Fruit fly (Drosophila melanogaster) ovary, adult (tissue): ENCODE data around the gene CG42823.

Experiments used
- CG17801 ChIP-seq: fragments of 200-800 bp; optimal IDR thresholded peaks from 2 replicates; lab custom pipeline; 2019; ENCODE audit warnings: missing biosample characterization, mild to moderate bottlenecking, missing genetic modification characterization, moderate library complexity; ENCODE audit not compliant: partially characterized antibody

The CG42823 gene

dm6 chr3R:17379051-17379450, 25.9 kb downstream of the CG42823 start:
- TF ChIP-seq CG17801 = no peak

DNA sequence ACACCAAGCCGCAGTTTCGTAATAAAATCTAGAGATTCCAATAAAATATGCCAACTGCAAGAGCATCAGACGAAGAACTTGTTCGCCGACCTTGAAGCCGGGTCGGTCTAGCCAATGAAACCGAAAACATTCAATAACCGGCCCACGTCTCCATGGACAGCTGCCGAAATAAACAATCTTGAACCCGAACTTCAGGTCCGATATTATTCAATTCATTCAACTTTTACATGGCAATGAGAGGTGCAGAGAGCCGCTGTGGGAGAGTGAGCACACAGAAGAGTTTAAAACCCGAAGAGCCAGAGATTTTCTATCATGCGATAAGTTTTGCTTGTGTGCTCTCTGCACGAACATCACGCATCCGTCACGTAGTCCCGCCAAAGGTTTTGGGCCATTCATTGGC, 27.4 kb downstream of the CG42823 start:
- TF ChIP-seq CG17801 = no peak

- TF ChIP-seq CG17801 = no peak
Observed at dm6 chr3R:17371094-17371493, 33.8 kb downstream of the CG42823 start.

DNA sequence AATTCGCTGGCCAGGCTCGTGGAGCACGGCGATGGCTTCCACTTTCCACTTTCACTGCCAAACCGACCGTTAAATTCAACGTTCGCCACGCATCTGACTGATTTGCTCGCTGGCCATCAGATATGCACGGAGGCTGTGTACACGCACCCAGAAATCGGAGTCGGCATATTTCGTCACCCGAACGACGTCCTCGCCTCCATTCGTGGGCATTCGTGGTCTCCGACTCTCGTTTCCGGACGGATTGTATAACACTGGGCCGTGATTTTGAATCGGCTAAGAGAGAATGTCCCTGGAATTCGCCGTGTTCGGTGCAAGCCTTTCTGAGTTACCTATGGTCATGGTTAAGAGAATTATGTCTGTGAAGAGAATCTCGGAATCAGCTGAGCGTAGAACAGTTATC, 38.9 kb downstream of the CG42823 start, which contains the start of gene beat-IIa:
Gene beat-IIa, minus strand, starts transcription at position 97 of the 400 bp plus-strand sequence.
- TF ChIP-seq CG17801 = no peak

dm6 chr3R:17359370-17359769, 45.5 kb downstream of the CG42823 start:
- TF ChIP-seq CG17801 = no peak
